Worm (Caenorhabditis elegans) whole organism, late embryonic: ENCODE measurements around the gene mel-32.

Source experiments
- F13H6.1 ChIP-seq: sonication (generic microtip); optimal IDR thresholded peaks from 2 replicates; lab custom pipeline; 2016; ENCODE audit warnings: missing genetic modification characterization, missing compliant biosample characterization
- T23F11.4 ChIP-seq: fragments of 200-800 bp; sonication (Bioruptor generic); optimal IDR thresholded peaks from 2 replicates; lab custom pipeline; 2018; ENCODE audit warnings: mild to moderate bottlenecking, missing genetic modification characterization, missing compliant biosample characterization
- ahr-1 ChIP-seq: sonication (generic microtip); optimal IDR thresholded peaks from 2 replicates; lab custom pipeline; 2016; ENCODE audit warnings: missing genetic modification characterization, missing compliant biosample characterization
- ama-1 ChIP-seq: fragments of 150-350 bp; optimal IDR thresholded peaks from 2 replicates; lab custom pipeline; 2014
- ceh-18 ChIP-seq: sonication (generic microtip); optimal IDR thresholded peaks from 2 replicates; lab custom pipeline; 2016; ENCODE audit warnings: missing genetic modification characterization, missing compliant biosample characterization
- ceh-19 ChIP-seq: fragments of 200-800 bp; sonication (Bioruptor generic); optimal IDR thresholded peaks from 2 replicates; lab custom pipeline; 2018; ENCODE audit warnings: mild to moderate bottlenecking, missing genetic modification characterization, missing compliant biosample characterization
- ceh-22 ChIP-seq: sonication (generic microtip); optimal IDR thresholded peaks from 2 replicates; lab custom pipeline; 2017; ENCODE audit warnings: missing biosample characterization, missing genetic modification characterization
- ceh-24 ChIP-seq: sonication (generic microtip); optimal IDR thresholded peaks from 2 replicates; lab custom pipeline; 2016; ENCODE audit warnings: mild to moderate bottlenecking, missing genetic modification characterization, missing compliant biosample characterization
- ceh-48 ChIP-seq: sonication (generic microtip); optimal IDR thresholded peaks from 2 replicates; lab custom pipeline; 2016; ENCODE audit warnings: missing genetic modification characterization, inconsistent platforms, missing compliant biosample characterization
- ceh-9 ChIP-seq: sonication (generic microtip); optimal IDR thresholded peaks from 2 replicates; lab custom pipeline; 2016; ENCODE audit warnings: mild to moderate bottlenecking, missing genetic modification characterization, inconsistent platforms, missing compliant biosample characterization
- che-1 ChIP-seq: sonication (generic microtip); optimal IDR thresholded peaks from 2 replicates; lab custom pipeline; 2016; ENCODE audit warnings: mild to moderate bottlenecking, missing genetic modification characterization, missing compliant biosample characterization
- dve-1 ChIP-seq: sonication (generic microtip); optimal IDR thresholded peaks from 2 replicates; lab custom pipeline; 2017; ENCODE audit warnings: antibody characterized with exemption, mild to moderate bottlenecking, missing genetic modification characterization, missing compliant biosample characterization
- elt-4 ChIP-seq: sonication (generic microtip); optimal IDR thresholded peaks from 2 replicates; lab custom pipeline; 2016; ENCODE audit warnings: missing genetic modification characterization, missing compliant biosample characterization
- ets-4 ChIP-seq: sonication (generic microtip); optimal IDR thresholded peaks from 2 replicates; lab custom pipeline; 2016; ENCODE audit warnings: missing genetic modification characterization, missing compliant biosample characterization
- eyg-1 ChIP-seq: sonication (generic microtip); optimal IDR thresholded peaks from 2 replicates; lab custom pipeline; 2016; ENCODE audit warnings: missing genotype, missing genetic modification characterization, missing compliant biosample characterization
- fax-1 ChIP-seq: sonication (generic microtip); optimal IDR thresholded peaks from 2 replicates; lab custom pipeline; 2016; ENCODE audit warnings: missing genotype, missing genetic modification characterization, missing compliant biosample characterization
- fkh-10 ChIP-seq: fragments of 150-350 bp; optimal IDR thresholded peaks from 2 replicates; lab custom pipeline; 2014; ENCODE audit warnings: missing biosample characterization, missing genetic modification reagents, missing genetic modification characterization
- gmeb-2 ChIP-seq: sonication (generic microtip); optimal IDR thresholded peaks from 2 replicates; lab custom pipeline; 2016; ENCODE audit warnings: missing genetic modification characterization, inconsistent platforms, missing compliant biosample characterization
- hlh-15 ChIP-seq: sonication (generic microtip); optimal IDR thresholded peaks from 2 replicates; lab custom pipeline; 2016; ENCODE audit warnings: missing genetic modification characterization, missing compliant biosample characterization
- hlh-6 ChIP-seq: sonication (generic microtip); optimal IDR thresholded peaks from 2 replicates; lab custom pipeline; 2016; ENCODE audit warnings: missing genotype, missing genetic modification characterization, missing compliant biosample characterization
- lin-11 ChIP-seq: fragments of 200-800 bp; sonication (Bioruptor generic); optimal IDR thresholded peaks from 2 replicates; lab custom pipeline; 2018; ENCODE audit warnings: mild to moderate bottlenecking, missing genetic modification characterization, missing compliant biosample characterization
- madf-2 ChIP-seq: sonication (generic microtip); optimal IDR thresholded peaks from 2 replicates; lab custom pipeline; 2017; ENCODE audit warnings: missing genetic modification characterization, missing compliant biosample characterization
- nhr-11 ChIP-seq: fragments of 150-350 bp; optimal IDR thresholded peaks from 2 replicates; lab custom pipeline; 2014; ENCODE audit warnings: missing biosample characterization, missing genetic modification characterization
- nhr-232 ChIP-seq: sonication (generic microtip); optimal IDR thresholded peaks from 2 replicates; lab custom pipeline; 2016; ENCODE audit warnings: missing genetic modification characterization, missing compliant biosample characterization
- npax-4 ChIP-seq: sonication (generic microtip); optimal IDR thresholded peaks from 2 replicates; lab custom pipeline; 2016; ENCODE audit warnings: missing genetic modification characterization, missing compliant biosample characterization
- pag-3 ChIP-seq: sonication (generic microtip); optimal IDR thresholded peaks from 2 replicates; lab custom pipeline; 2016; ENCODE audit warnings: missing compliant biosample characterization, missing genetic modification characterization, borderline replicate concordance
- pat-9 ChIP-seq: fragments of 200-800 bp; sonication (Bioruptor generic); optimal IDR thresholded peaks from 2 replicates; lab custom pipeline; 2018; ENCODE audit warnings: mild to moderate bottlenecking, missing genetic modification characterization, moderate library complexity, missing compliant biosample characterization
- pax-1 ChIP-seq: fragments of 150-350 bp; optimal IDR thresholded peaks from 2 replicates; lab custom pipeline; 2014; ENCODE audit warnings: missing biosample characterization, missing genetic modification characterization
- pha-4 ChIP-seq: fragments of 150-350 bp; optimal IDR thresholded peaks from 2 replicates; lab custom pipeline; 2018; ENCODE audit warnings: missing biosample characterization, missing genetic modification reagents, missing genetic modification characterization
- pqm-1 ChIP-seq: sonication (generic microtip); optimal IDR thresholded peaks from 2 replicates; lab custom pipeline; 2016; ENCODE audit warnings: missing genetic modification characterization, missing compliant biosample characterization
- pros-1 ChIP-seq: fragments of 150-350 bp; optimal IDR thresholded peaks from 2 replicates; lab custom pipeline; 2014; ENCODE audit warnings: missing biosample characterization, missing genetic modification reagents, missing genetic modification characterization
- ref-2 ChIP-seq: sonication (generic microtip); optimal IDR thresholded peaks from 2 replicates; lab custom pipeline; 2016; ENCODE audit warnings: missing genetic modification characterization, missing compliant biosample characterization
- rnt-1 ChIP-seq: sonication (generic microtip); optimal IDR thresholded peaks from 2 replicates; lab custom pipeline; 2016; ENCODE audit warnings: missing genetic modification characterization, missing compliant biosample characterization
- sdc-2 ChIP-seq: sonication (generic microtip); optimal IDR thresholded peaks from 2 replicates; lab custom pipeline; 2016; ENCODE audit warnings: missing genotype, missing genetic modification characterization, missing compliant biosample characterization
- sox-2 ChIP-seq: fragments of 200-800 bp; sonication (Bioruptor generic); IDR thresholded peaks from 2 replicates; pipeline ENCODE4 v1.3.6; 2022; ENCODE audit warnings: missing genetic modification reagents, missing genetic modification characterization, missing compliant biosample characterization
- tbx-2 ChIP-seq: sonication (generic microtip); optimal IDR thresholded peaks from 2 replicates; lab custom pipeline; 2016; ENCODE audit warnings: missing genetic modification characterization, missing compliant biosample characterization
- ttx-3 ChIP-seq: sonication (generic microtip); optimal IDR thresholded peaks from 2 replicates; lab custom pipeline; 2016; ENCODE audit warnings: missing genetic modification reagents, missing genetic modification characterization, missing compliant biosample characterization
- unc-3 ChIP-seq, 2 experiments: fragments of 200-800 bp in 1 of 2; sonication (Bioruptor generic) in 1 of 2; sonication (generic microtip) in 1 of 2; conservative IDR thresholded peaks in 1 of 2; optimal IDR thresholded peaks in 1 of 2; 2 replicates each; pipeline versions ENCODE4 v1.3.6 to Lab custom; 2016 to 2022; ENCODE audit warnings: missing compliant biosample characterization in 2 of 2, missing genetic modification characterization in 2 of 2, missing genetic modification reagents in 1 of 2
- unc-42 ChIP-seq: sonication (generic microtip); optimal IDR thresholded peaks from 2 replicates; lab custom pipeline; 2016; ENCODE audit warnings: missing genotype, missing genetic modification characterization, missing compliant biosample characterization
- unc-86 ChIP-seq: sonication (generic microtip); optimal IDR thresholded peaks from 2 replicates; lab custom pipeline; 2016; ENCODE audit warnings: missing genetic modification characterization, missing compliant biosample characterization

mel-32 gene

ce11 chrIII:6419409-6419944 lies 23.3 kb downstream of the mel-32 start, which contains the start of gene atgl-1:
Gene atgl-1 (minus strand): TSS chrIII:6419459.
- TF ChIP-seq pqm-1 (no peak), nhr-11 (tag; lab: Kevin White, UChicago) (no peak), che-1 (tag; lab: Kevin White, UChicago) (no peak), hlh-6 (no peak), ceh-19 (no peak), pros-1 (tag; lab: Kevin White, UChicago) (no peak), lin-11 (tag; lab: Kevin White, UChicago) (no peak), F13H6.1 (no peak), nhr-232 (tag; lab: Kevin White, UChicago) (no peak), ahr-1 (tag; lab: Kevin White, UChicago) (no peak), gmeb-2 (tag; lab: Kevin White, UChicago) (no peak), fkh-10 (GFP tag; lab: Kevin White, UChicago) (no peak), ceh-22 (tag; lab: Kevin White, UChicago) (no peak), pha-4 (no peak)

DNA sequence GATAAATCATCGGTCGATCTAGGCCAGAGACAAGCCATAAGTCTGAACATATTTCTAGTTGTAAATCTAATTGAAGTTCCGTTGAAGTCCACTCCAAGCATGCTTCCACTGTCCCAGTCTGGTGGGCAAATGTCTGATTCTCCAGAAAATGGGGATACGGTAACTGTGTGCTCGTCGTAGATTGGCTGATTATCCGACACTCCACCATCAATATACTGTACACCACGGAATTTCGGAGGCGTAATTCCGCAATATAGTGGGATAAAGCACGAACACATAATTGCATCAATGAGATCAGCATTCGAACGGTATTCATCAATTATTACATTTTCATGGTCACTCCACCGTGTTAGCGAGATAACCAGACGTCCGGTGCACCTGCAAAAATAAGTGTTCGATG lies 24.5 kb downstream of the mel-32 start:
- TF ChIP-seq pat-9 = no peak
- TF ChIP-seq ref-2 (tag; lab: Kevin White, UChicago) = no peak
- no peak for TF ChIP-seq dve-1 (tag; lab: Kevin White, UChicago)
- no peak for TF ChIP-seq ceh-18 (tag; lab: Kevin White, UChicago)
- no peak for TF ChIP-seq rnt-1 (tag; lab: Kevin White, UChicago)
- no peak for TF ChIP-seq sox-2 (GFP tag; lab: Robert Waterston, UW)
- TF ChIP-seq T23F11.4 = no peak
- no peak for TF ChIP-seq che-1 (tag; lab: Kevin White, UChicago)
- TF ChIP-seq pax-1 (tag; lab: Kevin White, UChicago) = no peak
- no peak for TF ChIP-seq unc-3 (GFP tag; conservative IDR thresholded peaks at IDR 0.05; lab: Robert Waterston, UW)
- no peak for TF ChIP-seq unc-3 (tag; optimal IDR thresholded peaks at IDR 0.05; lab: Kevin White, UChicago)
- TF ChIP-seq ceh-24 (tag; lab: Kevin White, UChicago) = no peak
- TF ChIP-seq nhr-11 (tag; lab: Kevin White, UChicago) = no peak
- no peak for TF ChIP-seq npax-4 (tag; lab: Kevin White, UChicago)
- TF ChIP-seq pha-4 = no peak
- TF ChIP-seq F13H6.1 = no peak
- TF ChIP-seq hlh-6 = no peak
- no peak for TF ChIP-seq elt-4 (tag; lab: Kevin White, UChicago)
- no peak for TF ChIP-seq pag-3 (tag; lab: Kevin White, UChicago)
- TF ChIP-seq hlh-15 (tag; lab: Kevin White, UChicago) = no peak

DNA sequence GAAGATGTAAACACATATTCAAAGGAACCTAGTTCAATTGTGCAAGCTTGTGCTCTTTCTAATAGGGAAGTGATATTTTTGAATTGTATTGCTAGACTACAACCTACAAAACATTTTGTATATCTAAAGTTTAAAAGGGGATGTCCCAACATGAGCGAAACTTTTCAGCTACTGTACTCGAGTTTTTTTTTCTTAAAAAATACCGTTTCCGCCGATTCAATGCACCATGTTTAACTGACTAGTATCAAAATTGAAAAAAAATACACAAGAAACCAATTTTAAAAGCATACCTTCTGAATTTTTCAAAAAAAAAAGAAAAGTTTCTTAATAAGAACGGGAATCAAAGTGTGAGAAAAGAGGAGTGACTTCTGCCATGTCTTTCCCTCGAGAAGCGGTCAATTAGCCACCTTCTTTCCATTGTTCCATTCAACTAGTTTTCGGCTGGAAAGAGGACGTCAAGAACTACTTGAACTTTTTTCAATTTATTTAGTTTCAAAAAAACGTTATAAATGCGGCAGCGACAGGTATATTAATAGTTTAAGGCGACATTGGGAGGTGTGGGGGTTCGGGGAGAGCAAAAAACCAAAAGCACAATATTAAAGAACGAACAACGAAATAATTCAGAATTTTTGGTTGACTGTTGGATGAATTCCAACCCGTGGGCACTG lies 27.4 kb downstream of the mel-32 start, which contains the start of gene nas-4:
nas-4 (minus strand) TSS at position 351 of the 668 bp plus-strand sequence.
- TF ChIP-seq unc-42 (no peak), sdc-2 (tag; lab: Kevin White, UChicago) (no peak), nhr-232 (tag; lab: Kevin White, UChicago) (no peak), eyg-1 (tag; lab: Kevin White, UChicago) (no peak)

- TF ChIP-seq fkh-10 (GFP tag; lab: Kevin White, UChicago) (no peak), pros-1 (tag; lab: Kevin White, UChicago) (no peak), unc-3 (GFP tag; conservative IDR thresholded peaks at IDR 0.05; lab: Robert Waterston, UW) (no peak), unc-3 (tag; optimal IDR thresholded peaks at IDR 0.05; lab: Kevin White, UChicago) (no peak), npax-4 (tag; lab: Kevin White, UChicago) (no peak), ttx-3 (tag; lab: Kevin White, UChicago) (no peak), ets-4 (tag; lab: Kevin White, UChicago) (no peak), ceh-48 (tag; lab: Kevin White, UChicago) (no peak), eyg-1 (tag; lab: Kevin White, UChicago) (no peak), unc-42 (no peak), pat-9 (no peak), pag-3 (tag; lab: Kevin White, UChicago) (no peak), ama-1 (lab: Kevin White, UChicago) (no peak), pqm-1 (no peak), madf-2 (tag; lab: Kevin White, UChicago) (no peak), tbx-2 (no peak), fax-1 (no peak), sdc-2 (tag; lab: Kevin White, UChicago) (no peak), ceh-18 (tag; lab: Kevin White, UChicago) (no peak), ceh-9 (no peak), unc-86 (tag; lab: Kevin White, UChicago) (no peak)
- TF ChIP-seq, all 69 proteins: peak for 0
These were observed 30.9 kb downstream of the mel-32 start, which contains the start of gene C05D11.5 for ce11 chrIII:6411914-6412313. Gene C05D11.5 (minus strand): TSS chrIII:6412014.
